Fruit fly (Drosophila melanogaster) whole organism, embryonic: ENCODE measurements around the gene CG32333.

Source experiments
- Awh ChIP-seq: fragments of 200-800 bp; sonication (Bioruptor generic); IDR thresholded peaks from 2 replicates; pipeline ENCODE4, ENCODE4 v1.3.6; 2022; ENCODE audit warnings: missing biosample characterization, missing genetic modification characterization
- CG11723 ChIP-seq: fragments of 200-800 bp; sonication (Bioruptor generic); optimal IDR thresholded peaks from 2 replicates; lab custom pipeline; 2017; ENCODE audit warnings: missing biosample characterization, mild to moderate bottlenecking, missing genetic modification characterization
- CG1603 ChIP-seq: fragments of 200-800 bp; sonication (Bioruptor generic); optimal IDR thresholded peaks from 2 replicates; lab custom pipeline; 2019; ENCODE audit warnings: missing biosample characterization, mild to moderate bottlenecking, missing genetic modification characterization, moderate library complexity
- CG16863 ChIP-seq: fragments of 200-800 bp; sonication (Bioruptor generic); optimal IDR thresholded peaks from 3 replicates; lab custom pipeline; 2016; ENCODE audit warnings: missing biosample characterization, missing genetic modification characterization
- CG17186 ChIP-seq: fragments of 200-800 bp; sonication (Bioruptor generic); optimal IDR thresholded peaks from 3 replicates; lab custom pipeline; 2017; ENCODE audit warnings: missing biosample characterization, missing genetic modification reagents, missing genetic modification characterization
- CG17802 ChIP-seq: fragments of 200-800 bp; sonication (Bioruptor generic); optimal IDR thresholded peaks from 2 replicates; lab custom pipeline; 2018; ENCODE audit warnings: missing biosample characterization, mild to moderate bottlenecking, missing genetic modification characterization, moderate library complexity
- CG3163 ChIP-seq: fragments of 200-800 bp; sonication (Bioruptor generic); optimal IDR thresholded peaks from 3 replicates; lab custom pipeline; 2016; ENCODE audit warnings: missing biosample characterization, missing genetic modification characterization
- CG32767 ChIP-seq: fragments of 200-800 bp; sonication (Bioruptor generic); IDR thresholded peaks from 2 replicates; pipeline ENCODE4 v1.3.6; 2022; ENCODE audit warnings: missing biosample characterization, missing genetic modification characterization
- CG3407 ChIP-seq: fragments of 200-800 bp; sonication (Bioruptor generic); optimal IDR thresholded peaks from 2 replicates; lab custom pipeline; 2018; ENCODE audit warnings: missing biosample characterization, mild to moderate bottlenecking, missing genetic modification characterization
- CG34376 ChIP-seq: fragments of 200-800 bp; sonication (Bioruptor generic); optimal IDR thresholded peaks from 2 replicates; lab custom pipeline; 2018; ENCODE audit warnings: missing biosample characterization, mild to moderate bottlenecking, missing genetic modification characterization
- CG34422 ChIP-seq: fragments of 200-800 bp; sonication (Bioruptor generic); IDR thresholded peaks from 3 replicates; pipeline ENCODE4 v1.3.6; 2022; ENCODE audit warnings: missing biosample characterization, missing genetic modification characterization
- CG4360 ChIP-seq: fragments of 200-800 bp; sonication (Bioruptor generic); IDR thresholded peaks from 2 replicates; pipeline ENCODE4 v1.3.6; 2022; ENCODE audit warnings: missing biosample characterization, missing genetic modification characterization
- CG6272 ChIP-seq: fragments of 200-800 bp; sonication (Bioruptor generic); IDR thresholded peaks from 2 replicates; pipeline ENCODE4 v1.3.6; 2022; ENCODE audit warnings: missing biosample characterization, missing genetic modification characterization
- CG7839 ChIP-seq: fragments of 200-800 bp; sonication (Bioruptor generic); optimal IDR thresholded peaks from 3 replicates; lab custom pipeline; 2018; ENCODE audit warnings: missing biosample characterization, mild to moderate bottlenecking, missing genetic modification characterization, moderate library complexity
- CG9797 ChIP-seq: fragments of 200-800 bp; sonication (Bioruptor generic); optimal IDR thresholded peaks from 3 replicates; lab custom pipeline; 2018; ENCODE audit warnings: missing biosample characterization, mild to moderate bottlenecking, missing genetic modification characterization
- CTCF ChIP-seq: fragments of 200-800 bp; sonication (Bioruptor generic); optimal IDR thresholded peaks from 2 replicates; lab custom pipeline; 2017; ENCODE audit warnings: missing biosample characterization, mild to moderate bottlenecking, missing genetic modification characterization, moderate library complexity
- CkIIα-i1 ChIP-seq: fragments of 200-800 bp; sonication (Bioruptor generic); IDR thresholded peaks from 2 replicates; pipeline ENCODE4 v1.3.6; 2022; ENCODE audit warnings: missing biosample characterization, missing genetic modification characterization
- CoRest ChIP-seq: fragments of 200-800 bp; sonication (Bioruptor generic); optimal IDR thresholded peaks from 3 replicates; lab custom pipeline; 2018; ENCODE audit warnings: missing biosample characterization, mild to moderate bottlenecking, missing genetic modification characterization, moderate library complexity
- D19A ChIP-seq: fragments of 200-800 bp; optimal IDR thresholded peaks from 3 replicates; lab custom pipeline; 2019; ENCODE audit warnings: missing biosample characterization, mild to moderate bottlenecking, missing genetic modification characterization, moderate library complexity
- Dad ChIP-seq: fragments of 200-800 bp; sonication (Bioruptor generic); optimal IDR thresholded peaks from 3 replicates; lab custom pipeline; 2016; ENCODE audit warnings: missing biosample characterization, missing genetic modification characterization
- Dip3 ChIP-seq: fragments of 200-800 bp; sonication (Bioruptor generic); optimal IDR thresholded peaks from 3 replicates; lab custom pipeline; 2016; ENCODE audit warnings: missing biosample characterization, missing genetic modification characterization
- Dref ChIP-seq: fragments of 200-800 bp; sonication (Bioruptor generic); IDR thresholded peaks from 2 replicates; pipeline ENCODE4 v1.3.6; 2022; ENCODE audit warnings: missing biosample characterization, missing genetic modification characterization
- E2f1 ChIP-seq: fragments of 200-800 bp; sonication (Bioruptor generic); IDR thresholded peaks from 2 replicates; pipeline ENCODE4 v1.3.6; 2022; ENCODE audit warnings: missing biosample characterization, missing genetic modification characterization
- HLH3B ChIP-seq: fragments of 200-800 bp; sonication (Bioruptor generic); IDR thresholded peaks from 2 replicates; pipeline ENCODE4 v1.3.6; 2022; ENCODE audit warnings: missing biosample characterization, missing genetic modification characterization
- HLH4C ChIP-seq: fragments of 200-800 bp; sonication (Bioruptor generic); IDR thresholded peaks from 3 replicates; pipeline ENCODE4 v1.3.6; 2022; ENCODE audit warnings: missing biosample characterization, missing genetic modification characterization; ENCODE audit not compliant: partially characterized antibody
- HLHmδ ChIP-seq: fragments of 200-800 bp; sonication (Bioruptor generic); optimal IDR thresholded peaks from 2 replicates; lab custom pipeline; 2018; ENCODE audit warnings: missing biosample characterization, mild to moderate bottlenecking, missing genetic modification characterization, moderate library complexity
- MBD-R2 ChIP-seq: fragments of 200-800 bp; sonication (Bioruptor generic); IDR thresholded peaks from 2 replicates; pipeline ENCODE4 v1.3.6; 2022; ENCODE audit warnings: missing biosample characterization, missing genetic modification characterization
- NC2α ChIP-seq: fragments of 200-800 bp; sonication (Bioruptor generic); optimal IDR thresholded peaks from 2 replicates; lab custom pipeline; 2016; ENCODE audit warnings: missing biosample characterization, missing genetic modification characterization
- Side ChIP-seq: fragments of 200-800 bp; sonication (Bioruptor generic); optimal IDR thresholded peaks from 2 replicates; lab custom pipeline; 2016; ENCODE audit warnings: missing biosample characterization, missing genetic modification characterization
- Spps ChIP-seq: fragments of 200-800 bp; sonication (Bioruptor generic); optimal IDR thresholded peaks from 2 replicates; lab custom pipeline; 2018; ENCODE audit warnings: missing biosample characterization, mild to moderate bottlenecking, missing genetic modification characterization
- Tbp ChIP-seq: fragments of >200 bp; optimal IDR thresholded peaks from 2 replicates; lab custom pipeline; 2018; ENCODE audit warnings: missing biosample characterization, missing genetic modification characterization
- Trl ChIP-seq, 3 experiments: fragments of >200 bp in 2 of 3; fragments of 200-800 bp in 1 of 3; sonication (Bioruptor generic) in 1 of 3; optimal IDR thresholded peaks; 2 replicates in 1 of 3; 3 replicates in 2 of 3; lab custom pipeline; 2016 to 2017; ENCODE audit warnings: missing biosample characterization in 1 of 3, missing genetic modification characterization in 1 of 3
- ab ChIP-seq: fragments of 200-800 bp; sonication (Bioruptor generic); optimal IDR thresholded peaks from 2 replicates; lab custom pipeline; 2016; ENCODE audit warnings: missing biosample characterization, missing genetic modification characterization
- az2 ChIP-seq: fragments of 200-800 bp; sonication (Bioruptor generic); optimal IDR thresholded peaks from 3 replicates; lab custom pipeline; 2016; ENCODE audit warnings: missing biosample characterization, missing genetic modification characterization
- crc ChIP-seq: fragments of 200-800 bp; sonication (Bioruptor generic); optimal IDR thresholded peaks from 2 replicates; lab custom pipeline; 2016; ENCODE audit warnings: missing biosample characterization, missing genetic modification characterization
- crp ChIP-seq, 2 experiments: fragments of 200-800 bp; sonication (Bioruptor generic); optimal IDR thresholded peaks; 2 replicates in 1 of 2; 3 replicates in 1 of 2; lab custom pipeline; 2017; ENCODE audit warnings: missing biosample characterization in 2 of 2, missing genetic modification characterization in 2 of 2, mild to moderate bottlenecking in 1 of 2, moderate library complexity in 1 of 2
- da ChIP-seq: fragments of 200-800 bp; sonication (Bioruptor generic); optimal IDR thresholded peaks from 2 replicates; lab custom pipeline; 2016; ENCODE audit warnings: missing biosample characterization, missing genetic modification characterization
- disco-r ChIP-seq: fragments of 200-800 bp; sonication (Bioruptor generic); optimal IDR thresholded peaks from 2 replicates; lab custom pipeline; 2016; ENCODE audit warnings: missing biosample characterization, missing genetic modification characterization
- dysf ChIP-seq: fragments of 200-800 bp; sonication (Bioruptor generic); IDR thresholded peaks from 3 replicates; pipeline ENCODE4 v1.3.6; 2022; ENCODE audit warnings: missing biosample characterization, missing genetic modification characterization
- lmd ChIP-seq: fragments of 200-800 bp; sonication (Bioruptor generic); IDR thresholded peaks from 2 replicates; pipeline ENCODE4 v1.3.6; 2022; ENCODE audit warnings: missing biosample characterization, missing genetic modification characterization
- luna ChIP-seq: fragments of 200-800 bp; sonication (Bioruptor generic); optimal IDR thresholded peaks from 2 replicates; lab custom pipeline; 2016; ENCODE audit warnings: missing biosample characterization, missing genetic modification characterization
- nau ChIP-seq: fragments of 200-800 bp; sonication (Bioruptor generic); optimal IDR thresholded peaks from 3 replicates; lab custom pipeline; 2017; ENCODE audit warnings: missing biosample characterization, mild to moderate bottlenecking, missing genetic modification characterization, missing genetic modification reagents
- oc ChIP-seq: fragments of 200-800 bp; sonication (Bioruptor generic); optimal IDR thresholded peaks from 2 replicates; lab custom pipeline; 2018; ENCODE audit warnings: missing biosample characterization, mild to moderate bottlenecking, missing genetic modification characterization, moderate library complexity
- pan ChIP-seq, 4 experiments: fragments of >200 bp in 3 of 4; fragments of 200-800 bp in 1 of 4; sonication (Bioruptor generic) in 1 of 4; optimal IDR thresholded peaks in 3 of 4; IDR thresholded peaks in 1 of 4; 2 replicates each; pipeline versions ENCODE4 v1.3.6 to Lab custom; 2017 to 2022; ENCODE audit warnings: missing biosample characterization in 2 of 4, missing genetic modification characterization in 2 of 4, mixed read lengths in 1 of 4
- pb ChIP-seq: fragments of 200-800 bp; sonication (Bioruptor generic); optimal IDR thresholded peaks from 3 replicates; lab custom pipeline; 2016; ENCODE audit warnings: missing biosample characterization, missing genetic modification characterization
- pros ChIP-seq: fragments of 200-800 bp; sonication (Bioruptor generic); optimal IDR thresholded peaks from 3 replicates; lab custom pipeline; 2019; ENCODE audit warnings: missing biosample characterization, mild to moderate bottlenecking, missing genetic modification characterization, moderate library complexity
- sima ChIP-seq: fragments of 200-800 bp; sonication (Bioruptor generic); optimal IDR thresholded peaks from 2 replicates; lab custom pipeline; 2016; ENCODE audit warnings: missing biosample characterization, missing genetic modification characterization
- sob ChIP-seq: fragments of 200-800 bp; sonication (Bioruptor generic); IDR thresholded peaks from 2 replicates; pipeline ENCODE4 v1.3.6; 2022; ENCODE audit warnings: missing biosample characterization, missing genetic modification characterization
- tap ChIP-seq: fragments of 200-800 bp; optimal IDR thresholded peaks from 3 replicates; lab custom pipeline; 2019; ENCODE audit warnings: missing biosample characterization, mild to moderate bottlenecking, missing genetic modification characterization, moderate library complexity
- wdn ChIP-seq: fragments of 200-800 bp; sonication (Bioruptor generic); IDR thresholded peaks from 2 replicates; pipeline ENCODE4 v1.3.6; 2022; ENCODE audit warnings: missing biosample characterization, missing genetic modification characterization
- wor ChIP-seq: fragments of 200-800 bp; sonication (Bioruptor generic); IDR thresholded peaks from 2 replicates; pipeline ENCODE4 v1.3.6; 2022; ENCODE audit warnings: missing biosample characterization, missing genetic modification characterization

Gene CG32333

DNA sequence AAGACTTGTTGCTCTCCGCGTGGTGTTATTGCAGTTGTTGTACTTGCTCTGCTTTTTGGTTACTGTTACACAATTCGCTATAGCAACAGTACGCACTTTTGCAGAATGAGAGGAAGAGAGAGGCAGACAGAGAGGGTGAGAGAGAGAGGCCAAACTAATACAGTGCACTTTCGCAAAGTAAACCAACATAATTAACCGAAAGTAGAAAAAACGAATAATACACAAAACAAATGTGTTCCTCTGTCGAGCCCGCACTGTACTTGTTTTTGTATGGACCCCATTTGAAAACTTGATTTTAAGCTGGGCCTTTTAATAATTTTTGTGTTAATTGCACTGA, 59.6 kb downstream of the CG32333 start (continued):
- peak; percentile 41; the same call in 1 of the 2 replicates for TF ChIP-seq MBD-R2 (GFP tag; lab: Robert Waterston, UW)
- no peak for TF ChIP-seq nau (GFP tag; lab: Kevin White, UChicago)
- TF ChIP-seq az2: peak; percentile 29
- peak; percentile 63; the same call in 1 of the 3 replicates for TF ChIP-seq dysf
- no peak for TF ChIP-seq crp (GFP tag; optimal IDR thresholded peaks at IDR 0.05; lab: Kevin White, UChicago)
- TF ChIP-seq Side (GFP tag; lab: Kevin White, UChicago): no peak
- peak; percentile 47; the same call in 1 of the 2 replicates for TF ChIP-seq HLH3B (GFP tag; lab: Robert Waterston, UW)
- 0 out of 2 replicates have a peak, but pooled peaks have one; percentile 30 for TF ChIP-seq Awh (GFP tag; lab: Robert Waterston, UW)
- TF ChIP-seq E2f1 (GFP tag; lab: Robert Waterston, UW): peak; percentile 34; the same call in 1 of the 2 replicates
- TF ChIP-seq Spps (tag; lab: Kevin White, UChicago): no peak
- no peak for TF ChIP-seq Dref (GFP tag; lab: Robert Waterston, UW)
- peak; percentile 67 for TF ChIP-seq lmd (GFP tag; lab: Robert Waterston, UW)
- TF ChIP-seq CoRest (tag; lab: Kevin White, UChicago): peak; percentile 28
- TF ChIP-seq CG32767 (GFP tag; lab: Robert Waterston, UW): no peak
- no peak for TF ChIP-seq CG34422 (GFP tag; lab: Robert Waterston, UW)
- TF ChIP-seq CG9797 (GFP tag; lab: Kevin White, UChicago): no peak
- no peak for TF ChIP-seq sima (GFP tag; lab: Kevin White, UChicago)
- no peak for TF ChIP-seq NC2α
- TF ChIP-seq CG3163 (GFP tag; lab: Kevin White, UChicago): peak; percentile 15
- no peak for TF ChIP-seq pros (GFP tag; lab: Kevin White, UChicago)
- no peak for TF ChIP-seq Dad
- TF ChIP-seq da (GFP tag; lab: Kevin White, UChicago): no peak
- TF ChIP-seq HLHmδ (GFP tag; lab: Kevin White, UChicago): no peak
- no peak for TF ChIP-seq HLH4C (GFP tag; lab: Robert Waterston, UW)
- no peak for TF ChIP-seq pan (optimal IDR thresholded peaks at IDR 0.05; lab: Kevin White, UChicago)
- TF ChIP-seq pan (GFP tag; optimal IDR thresholded peaks at IDR 0.05 in 1 of 2, IDR thresholded peaks at IDR 0.05 in 1 of 2): peak in 1 of 2 experiments; percentile 76
- TF ChIP-seq CG7839 (tag; lab: Kevin White, UChicago): peak; percentile 21
- peak; percentile 72 for TF ChIP-seq sob
- TF ChIP-seq CG11723: no peak
- no peak for TF ChIP-seq disco-r (GFP tag; lab: Kevin White, UChicago)
- no peak for TF ChIP-seq D19A (tag; lab: Kevin White, UChicago)
- no peak for TF ChIP-seq luna
- no peak for TF ChIP-seq CG16863 (GFP tag; lab: Kevin White, UChicago)
- TF ChIP-seq CG4360 (GFP tag; lab: Robert Waterston, UW): no peak; the same call in 1 of the 2 replicates
- no peak for TF ChIP-seq CG17186 (GFP tag; lab: Kevin White, UChicago)
- TF ChIP-seq pb (GFP tag; lab: Kevin White, UChicago): no peak
- peak; percentile 19 for TF ChIP-seq crc (GFP tag; lab: Kevin White, UChicago)
- TF ChIP-seq Dip3 (GFP tag; lab: Kevin White, UChicago): no peak
- no peak for TF ChIP-seq CG3407 (GFP tag; lab: Kevin White, UChicago)
- no peak for TF ChIP-seq CkIIα-i1 (GFP tag; lab: Robert Waterston, UW)
- peak; percentile 36 for TF ChIP-seq CG1603
- TF ChIP-seq wor (GFP tag; lab: Robert Waterston, UW): no peak
- no peak for TF ChIP-seq oc (tag; lab: Kevin White, UChicago)
- TF ChIP-seq Trl (optimal IDR thresholded peaks at IDR 0.05; lab: Kevin White, UChicago): peak; percentile 75 to 91
- TF ChIP-seq Trl (GFP tag; optimal IDR thresholded peaks at IDR 0.05; lab: Kevin White, UChicago): peak; percentile 57
- 0 out of 2 replicates have a peak, but pooled peaks have one; percentile 9 for TF ChIP-seq wdn (GFP tag; lab: Robert Waterston, UW)
- TF ChIP-seq CG17802 (tag; lab: Kevin White, UChicago): no peak
- TF ChIP-seq CTCF (GFP tag; lab: Kevin White, UChicago): no peak
- no peak for TF ChIP-seq ab
- TF ChIP-seq CG6272 (GFP tag; lab: Robert Waterston, UW): no peak
- TF ChIP-seq tap: no peak
- TF ChIP-seq CG34376 (GFP tag; lab: Kevin White, UChicago): no peak
- TF ChIP-seq Tbp (GFP tag; lab: Kevin White, UChicago): no peak
